Fruit fly (Drosophila melanogaster) whole organism, embryonic: ENCODE results near the gene Cul6.

Experiments
- Atf6 ChIP-seq: fragments of 200-800 bp; sonication (Bioruptor generic); IDR thresholded peaks from 2 replicates; pipeline ENCODE4 v1.3.6; 2022; ENCODE audit warnings: missing biosample characterization, missing genetic modification characterization
- BEAF-32 ChIP-seq: fragments of 200-800 bp; sonication (Bioruptor generic); optimal IDR thresholded peaks from 3 replicates; lab custom pipeline; 2017; ENCODE audit warnings: missing biosample characterization, missing genetic modification characterization, mild to moderate bottlenecking, moderate library complexity, missing genetic modification reagents
- CG11247 ChIP-seq: fragments of 200-800 bp; sonication (Bioruptor generic); IDR thresholded peaks from 2 replicates; pipeline ENCODE4 v1.3.6; 2022; ENCODE audit warnings: missing biosample characterization, missing genetic modification characterization
- CG11504 ChIP-seq: fragments of 200-800 bp; sonication (Bioruptor generic); optimal IDR thresholded peaks from 3 replicates; lab custom pipeline; 2019; ENCODE audit warnings: missing biosample characterization, mild to moderate bottlenecking, missing genetic modification characterization, moderate library complexity
- CG12071 ChIP-seq: fragments of 200-800 bp; sonication (Bioruptor generic); optimal IDR thresholded peaks from 3 replicates; lab custom pipeline; 2018; ENCODE audit warnings: missing biosample characterization, mild to moderate bottlenecking, missing genetic modification characterization
- CG13296 ChIP-seq: fragments of 200-800 bp; sonication (Bioruptor generic); optimal IDR thresholded peaks from 3 replicates; lab custom pipeline; 2018; ENCODE audit warnings: missing biosample characterization, mild to moderate bottlenecking, missing genetic modification characterization
- CG13424 ChIP-seq: fragments of 200-800 bp; sonication (Bioruptor generic); optimal IDR thresholded peaks from 2 replicates; lab custom pipeline; 2019; ENCODE audit warnings: missing biosample characterization, mild to moderate bottlenecking, missing genetic modification characterization, moderate library complexity
- CG15696 ChIP-seq: fragments of 200-800 bp; sonication (Bioruptor generic); optimal IDR thresholded peaks from 2 replicates; lab custom pipeline; 2019; ENCODE audit warnings: missing biosample characterization, mild to moderate bottlenecking, missing genetic modification characterization, moderate library complexity
- CG17385 ChIP-seq: fragments of 200-800 bp; sonication (Bioruptor generic); optimal IDR thresholded peaks from 3 replicates; lab custom pipeline; 2018; ENCODE audit warnings: missing biosample characterization, mild to moderate bottlenecking, missing genetic modification characterization
- CG18262 ChIP-seq: fragments of 200-800 bp; optimal IDR thresholded peaks from 3 replicates; lab custom pipeline; 2019; ENCODE audit warnings: missing biosample characterization, mild to moderate bottlenecking, missing genetic modification characterization, moderate library complexity
- CG2120 ChIP-seq: fragments of 200-800 bp; sonication (Bioruptor generic); optimal IDR thresholded peaks from 3 replicates; lab custom pipeline; 2016; ENCODE audit warnings: missing biosample characterization, missing genetic modification characterization
- CG2712 ChIP-seq: fragments of 200-800 bp; optimal IDR thresholded peaks from 3 replicates; lab custom pipeline; 2019; ENCODE audit warnings: missing biosample characterization, mild to moderate bottlenecking, missing genetic modification characterization, moderate library complexity
- CG30403 ChIP-seq: fragments of 200-800 bp; sonication (Bioruptor generic); optimal IDR thresholded peaks from 3 replicates; lab custom pipeline; 2016; ENCODE audit warnings: missing biosample characterization, missing genetic modification characterization
- CG34376 ChIP-seq: fragments of 200-800 bp; sonication (Bioruptor generic); optimal IDR thresholded peaks from 2 replicates; lab custom pipeline; 2018; ENCODE audit warnings: missing biosample characterization, mild to moderate bottlenecking, missing genetic modification characterization
- CG34422 ChIP-seq: fragments of 200-800 bp; sonication (Bioruptor generic); IDR thresholded peaks from 3 replicates; pipeline ENCODE4 v1.3.6; 2022; ENCODE audit warnings: missing biosample characterization, missing genetic modification characterization
- CG6683 ChIP-seq: fragments of 200-800 bp; sonication (Bioruptor generic); optimal IDR thresholded peaks from 2 replicates; lab custom pipeline; 2017; ENCODE audit warnings: missing biosample characterization, mild to moderate bottlenecking, missing genetic modification characterization, missing genetic modification reagents
- CG8765 ChIP-seq: fragments of 200-800 bp; sonication (Bioruptor generic); IDR thresholded peaks from 2 replicates; pipeline ENCODE4 v1.3.6; 2022; ENCODE audit warnings: missing biosample characterization, missing genetic modification characterization
- D19B ChIP-seq: fragments of 200-800 bp; sonication (Bioruptor generic); optimal IDR thresholded peaks from 2 replicates; lab custom pipeline; 2017; ENCODE audit warnings: missing biosample characterization, mild to moderate bottlenecking, missing genetic modification characterization
- E2f2 ChIP-seq: fragments of 200-800 bp; sonication (Bioruptor generic); IDR thresholded peaks from 2 replicates; pipeline ENCODE4 v1.3.6; 2022; ENCODE audit warnings: missing biosample characterization, missing genetic modification characterization
- Ets65A ChIP-seq: fragments of 200-800 bp; sonication (Bioruptor generic); peaks from one replicate; lab custom pipeline; 2016; ENCODE audit warnings: missing biosample characterization, missing genetic modification characterization
- H2.0 ChIP-seq: fragments of 200-800 bp; sonication (Bioruptor generic); IDR thresholded peaks from 2 replicates; pipeline ENCODE4 v1.3.6; 2022; ENCODE audit warnings: missing biosample characterization, missing genetic modification characterization
- Med ChIP-seq: fragments of 200-800 bp; sonication (Bioruptor generic); peaks from one replicate; lab custom pipeline; 2016; ENCODE audit warnings: missing biosample characterization, missing genetic modification characterization, mild to moderate bottlenecking, inconsistent platforms, moderate library complexity
- NfI ChIP-seq: fragments of 200-800 bp; sonication (Bioruptor generic); optimal IDR thresholded peaks from 3 replicates; lab custom pipeline; 2018; ENCODE audit warnings: missing biosample characterization, mild to moderate bottlenecking, missing genetic modification characterization, moderate library complexity
- Oaz ChIP-seq: fragments of 200-800 bp; sonication (Bioruptor generic); IDR thresholded peaks from 2 replicates; pipeline ENCODE4 v1.3.6; 2022; ENCODE audit warnings: missing biosample characterization, missing genetic modification characterization
- abd-A ChIP-seq: fragments of 200-800 bp; sonication (Bioruptor generic); optimal IDR thresholded peaks from 3 replicates; lab custom pipeline; 2019; ENCODE audit warnings: missing biosample characterization, mild to moderate bottlenecking, missing genetic modification characterization, moderate library complexity
- ap ChIP-seq: fragments of 200-800 bp; sonication (Bioruptor generic); IDR thresholded peaks from 2 replicates; pipeline ENCODE4 v1.3.6; 2022; ENCODE audit warnings: missing biosample characterization, missing genetic modification characterization
- chinmo ChIP-seq: fragments of 200-800 bp; sonication (Bioruptor generic); IDR thresholded peaks from 4 replicates; pipeline ENCODE4 v1.3.6; 2022; ENCODE audit warnings: missing biosample characterization, missing genetic modification characterization; ENCODE audit not compliant: partially characterized antibody
- crp ChIP-seq, 2 experiments: fragments of 200-800 bp; sonication (Bioruptor generic); optimal IDR thresholded peaks; 2 replicates in 1 of 2; 3 replicates in 1 of 2; lab custom pipeline; 2017; ENCODE audit warnings: missing biosample characterization in 2 of 2, missing genetic modification characterization in 2 of 2, mild to moderate bottlenecking in 1 of 2, moderate library complexity in 1 of 2
- eve ChIP-seq, 2 experiments: fragments of >200 bp; optimal IDR thresholded peaks; 2 replicates each; lab custom pipeline; 2017; ENCODE audit warnings: missing biosample characterization in 2 of 2, missing genetic modification characterization in 2 of 2
- exex ChIP-seq: fragments of 200-800 bp; sonication (Bioruptor generic); optimal IDR thresholded peaks from 4 replicates; lab custom pipeline; 2018; ENCODE audit warnings: missing biosample characterization, mild to moderate bottlenecking, missing genetic modification characterization, moderate library complexity
- ftz-f1 ChIP-seq: fragments of 200-800 bp; sonication (Bioruptor generic); optimal IDR thresholded peaks from 2 replicates; lab custom pipeline; 2016; ENCODE audit warnings: missing biosample characterization, missing genetic modification characterization
- gfzf ChIP-seq: fragments of 200-800 bp; sonication (Bioruptor generic); optimal IDR thresholded peaks from 2 replicates; lab custom pipeline; 2016; ENCODE audit warnings: missing biosample characterization, mild to moderate bottlenecking, missing genetic modification characterization, moderate library complexity
- mirr ChIP-seq: fragments of 200-800 bp; sonication (Bioruptor generic); optimal IDR thresholded peaks from 3 replicates; lab custom pipeline; 2018; ENCODE audit warnings: missing biosample characterization, mild to moderate bottlenecking, missing genetic modification characterization
- onecut ChIP-seq: fragments of 200-800 bp; sonication (Bioruptor generic); IDR thresholded peaks from 2 replicates; pipeline ENCODE4 v1.3.6; 2022; ENCODE audit warnings: missing biosample characterization, missing genetic modification characterization
- pan ChIP-seq, 4 experiments: fragments of >200 bp in 3 of 4; fragments of 200-800 bp in 1 of 4; sonication (Bioruptor generic) in 1 of 4; optimal IDR thresholded peaks in 3 of 4; IDR thresholded peaks in 1 of 4; 2 replicates each; pipeline versions ENCODE4 v1.3.6 to Lab custom; 2017 to 2022; ENCODE audit warnings: missing biosample characterization in 2 of 4, missing genetic modification characterization in 2 of 4, mixed read lengths in 1 of 4
- prd ChIP-seq, 3 experiments: fragments of >200 bp in 2 of 3; fragments of 200-800 bp in 1 of 3; sonication (Bioruptor generic) in 1 of 3; optimal IDR thresholded peaks in 2 of 3; IDR thresholded peaks in 1 of 3; 2 replicates in 2 of 3; 3 replicates in 1 of 3; pipeline versions ENCODE4 v1.3.6 to Lab custom; 2017 to 2022; ENCODE audit warnings: missing biosample characterization in 1 of 3, missing genetic modification characterization in 1 of 3
- schlank ChIP-seq: fragments of 200-800 bp; sonication (Bioruptor generic); optimal IDR thresholded peaks from 2 replicates; lab custom pipeline; 2018; ENCODE audit warnings: missing biosample characterization, mild to moderate bottlenecking, missing genetic modification characterization
- slbo ChIP-seq: fragments of 200-800 bp; sonication (Bioruptor generic); IDR thresholded peaks from 2 replicates; pipeline ENCODE4 v1.3.6; 2022; ENCODE audit warnings: missing biosample characterization, missing genetic modification characterization
- sug ChIP-seq: fragments of 200-800 bp; optimal IDR thresholded peaks from 2 replicates; lab custom pipeline; 2019; ENCODE audit warnings: missing biosample characterization, mild to moderate bottlenecking, missing genetic modification characterization, moderate library complexity
- tap ChIP-seq: fragments of 200-800 bp; optimal IDR thresholded peaks from 3 replicates; lab custom pipeline; 2019; ENCODE audit warnings: missing biosample characterization, mild to moderate bottlenecking, missing genetic modification characterization, moderate library complexity
- yki ChIP-seq: fragments of >200 bp; optimal IDR thresholded peaks from 3 replicates; lab custom pipeline; 2018
- zfh1 ChIP-seq: fragments of 200-800 bp; sonication (Bioruptor generic); IDR thresholded peaks from 3 replicates; pipeline ENCODE4 v1.3.6; 2022; ENCODE audit warnings: missing biosample characterization, missing genetic modification characterization

Cul6 gene

DNA sequence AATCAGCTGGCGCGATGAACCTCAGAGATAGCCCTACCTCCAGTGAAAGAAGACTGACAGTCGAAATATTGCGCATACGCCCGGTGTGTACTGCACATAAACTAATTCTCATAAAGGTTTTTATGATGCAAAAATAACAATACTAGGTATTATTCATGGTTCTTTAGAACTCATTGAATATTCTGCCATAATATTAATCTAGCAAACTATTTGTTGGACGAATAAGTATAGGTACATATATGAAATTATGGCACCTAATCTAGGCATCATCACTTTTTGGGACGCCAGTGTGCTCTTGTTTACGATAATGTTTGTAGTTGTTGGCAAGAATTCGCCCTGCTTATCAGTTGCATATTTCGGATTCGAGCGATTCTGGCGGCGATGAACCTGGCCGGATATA lies 10.2 kb upstream of the Cul6 start (continued):
- TF ChIP-seq BEAF-32 (GFP tag; lab: Kevin White, UChicago), result no peak
- TF ChIP-seq CG12071 (GFP tag; lab: Kevin White, UChicago), result peak; percentile 3
- TF ChIP-seq H2.0 (GFP tag; lab: Robert Waterston, UW), result no peak
- TF ChIP-seq pan (optimal IDR thresholded peaks at IDR 0.05; lab: Kevin White, UChicago), result no peak
- peak in 1 of 2 experiments; percentile 38 for TF ChIP-seq pan (GFP tag; optimal IDR thresholded peaks at IDR 0.05 in 1 of 2, IDR thresholded peaks at IDR 0.05 in 1 of 2)
- peak; percentile 20 for TF ChIP-seq CG30403
- peak; percentile 40; the same call in 1 of the 2 replicates for TF ChIP-seq slbo (GFP tag; lab: Robert Waterston, UW)
- peak; percentile 13 for TF ChIP-seq D19B (GFP tag; lab: Kevin White, UChicago)
- no peak for TF ChIP-seq CG6683 (GFP tag; lab: Kevin White, UChicago)
- TF ChIP-seq onecut, result 0 out of 2 replicates have a peak, but pooled peaks have one; percentile 22
- TF ChIP-seq CG11504 (tag; lab: Kevin White, UChicago), result peak; percentile 43
- TF ChIP-seq tap, result peak; percentile 21
- TF ChIP-seq Atf6 (GFP tag; lab: Robert Waterston, UW), result 0 out of 2 replicates have a peak, but pooled peaks have one; percentile 8
- TF ChIP-seq CG13424 (tag; lab: Kevin White, UChicago), result peak; percentile 11
- TF ChIP-seq prd (optimal IDR thresholded peaks at IDR 0.05; lab: Kevin White, UChicago), result no peak
- 0 out of 3 replicates have a peak, but pooled peaks have one; percentile 27 for TF ChIP-seq prd (GFP tag; IDR thresholded peaks at IDR 0.05; lab: Robert Waterston, UW)
- TF ChIP-seq yki (lab: Kevin White, UChicago), result no peak
- peak; percentile 27 for TF ChIP-seq NfI (GFP tag; lab: Kevin White, UChicago)
- 0 out of 2 replicates have a peak, but pooled peaks have one; percentile 17 for TF ChIP-seq E2f2 (GFP tag; lab: Robert Waterston, UW)
- no peak for TF ChIP-seq Oaz (GFP tag; lab: Robert Waterston, UW)
- peak; percentile 43 for TF ChIP-seq CG17385 (GFP tag; lab: Kevin White, UChicago)
- TF ChIP-seq CG18262, result peak; percentile 7
- TF ChIP-seq CG13296 (GFP tag; lab: Kevin White, UChicago), result peak; percentile 44
- TF ChIP-seq eve (GFP tag; optimal IDR thresholded peaks at IDR 0.05; lab: Kevin White, UChicago), result peak in 1 of 2 experiments; percentile 89
- peak; percentile 81 for TF ChIP-seq Med (GFP tag; lab: Kevin White, UChicago)
- peak; percentile 52 for TF ChIP-seq CG2120 (GFP tag; lab: Kevin White, UChicago)
- TF ChIP-seq Ets65A (GFP tag; lab: Kevin White, UChicago), result no peak
- no peak for TF ChIP-seq CG2712 (tag; lab: Kevin White, UChicago)
- TF ChIP-seq schlank (tag; lab: Kevin White, UChicago), result peak; percentile 5
- TF ChIP-seq crp (GFP tag; optimal IDR thresholded peaks at IDR 0.05; lab: Kevin White, UChicago), result peak in 1 of 2 experiments; percentile 19
- no peak for TF ChIP-seq CG15696
- TF ChIP-seq CG11247 (GFP tag; lab: Robert Waterston, UW), result 0 out of 2 replicates have a peak, but pooled peaks have one; percentile 33

- TF ChIP-seq CG11504 (tag; lab: Kevin White, UChicago) (no peak), zfh1 (GFP tag; lab: Robert Waterston, UW) (0 out of 3 replicates have a peak, but pooled peaks have one; percentile 10), ftz-f1 (GFP tag; lab: Kevin White, UChicago) (peak; percentile 64), CG34422 (GFP tag; lab: Robert Waterston, UW) (no peak), abd-A (peak; percentile 40), chinmo (GFP tag; lab: Robert Waterston, UW) (0 out of 4 replicates have a peak, but pooled peaks have one; percentile 71), mirr (GFP tag; lab: Kevin White, UChicago) (peak; percentile 25), sug (tag; lab: Kevin White, UChicago) (peak; percentile 44), ap (GFP tag; lab: Robert Waterston, UW) (no peak), exex (tag; lab: Kevin White, UChicago) (peak; percentile 74), CG8765 (GFP tag; lab: Robert Waterston, UW) (no peak), eve (GFP tag; optimal IDR thresholded peaks at IDR 0.05; lab: Kevin White, UChicago) (peak in 1 of 2 experiments; percentile 78), gfzf (no peak), CG34376 (GFP tag; lab: Kevin White, UChicago) (peak; percentile 88)
Observed at dm6 chr3L:13019249-13019956, 7.9 kb upstream of the Cul6 start.
